Worm (Caenorhabditis elegans) whole organism, dauer: Measurements from ENCODE around the gene lap-2.

Experiments
- unc-62 ChIP-seq: sonication (generic microtip); optimal IDR thresholded peaks from 2 replicates; lab custom pipeline; 2017; ENCODE audit warnings: missing biosample characterization, missing genetic modification reagents, missing genetic modification characterization

Gene lap-2

DNA sequence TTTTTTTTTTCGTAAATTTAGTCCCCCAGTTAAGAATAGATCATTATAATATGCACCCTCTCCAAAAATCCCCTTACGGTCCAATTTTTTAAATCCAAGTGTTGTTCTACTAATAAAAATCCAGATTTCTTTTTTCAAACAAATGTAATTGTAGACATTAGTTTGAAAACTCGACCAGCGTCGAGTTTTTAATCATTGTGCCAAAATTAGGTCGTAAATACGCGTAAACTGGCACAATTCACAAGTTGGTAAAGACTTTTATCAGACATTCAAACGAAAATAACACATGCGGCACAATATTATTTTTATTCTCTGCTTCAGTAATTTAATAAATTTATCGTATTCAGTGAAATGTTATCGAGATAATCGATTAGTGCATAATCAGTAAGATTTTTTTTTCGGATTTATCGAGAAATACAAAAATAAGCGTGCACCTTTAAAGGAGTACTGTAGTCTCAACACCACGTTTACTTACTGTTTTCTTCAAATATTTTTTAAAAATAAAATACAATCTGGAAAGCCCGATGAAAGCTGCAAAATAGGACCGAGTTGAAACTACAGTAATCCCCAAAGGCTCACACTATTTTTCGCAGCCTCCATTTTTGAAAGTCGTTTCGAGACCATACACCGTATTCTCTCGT, 46.7 kb downstream of the lap-2 start, which contains the start of gene C34B4.4:
Gene C34B4.4, plus strand, starts transcription at position 276 of the 641 bp plus-strand sequence.
- no peak for TF ChIP-seq unc-62 (GFP tag; lab: Kevin White, UChicago)

DNA sequence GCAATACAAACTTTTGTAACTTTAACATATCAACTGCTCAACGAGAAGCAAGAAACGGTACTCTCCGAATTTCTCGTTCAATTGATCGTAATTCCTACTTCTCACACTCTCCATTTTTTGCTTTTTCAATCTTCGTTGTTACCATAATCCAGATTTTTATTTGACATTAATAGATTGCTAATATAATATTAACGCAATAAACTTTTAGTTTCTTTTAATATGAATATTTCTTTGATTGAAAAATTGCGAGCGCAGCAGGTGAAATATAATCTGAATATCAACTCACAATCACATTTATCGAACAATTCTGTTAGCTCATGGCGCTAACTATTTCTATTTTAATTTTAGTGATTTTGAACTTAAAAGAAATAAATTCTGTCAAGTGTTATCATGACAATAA, 48.8 kb downstream of the lap-2 start, which contains the start of gene lurp-4:
Gene lurp-4, plus strand, starts transcription at position 301 of the 400 bp plus-strand sequence.
- TF ChIP-seq unc-62 (GFP tag; lab: Kevin White, UChicago) = no peak

ce11 chrV:13095654-13096053, 52.1 kb downstream of the lap-2 start, which contains the start of gene C34B4.5:
Gene C34B4.5, plus strand, starts transcription at chrV:13095954.
- TF ChIP-seq unc-62 (GFP tag; lab: Kevin White, UChicago) = no peak
